Fruit fly (Drosophila melanogaster) whole organism, embryonic: ENCODE results near the gene Pp2A-29B.

Experiments used
- Atf-2 ChIP-seq: fragments of 200-800 bp; sonication (Bioruptor generic); optimal IDR thresholded peaks from 2 replicates; lab custom pipeline; 2016; ENCODE audit warnings: missing biosample characterization, missing genetic modification characterization
- Atf6 ChIP-seq: fragments of 200-800 bp; sonication (Bioruptor generic); IDR thresholded peaks from 2 replicates; pipeline ENCODE4 v1.3.6; 2022; ENCODE audit warnings: missing biosample characterization, missing genetic modification characterization
- BtbVII ChIP-seq: fragments of 200-800 bp; sonication (Bioruptor generic); optimal IDR thresholded peaks from 3 replicates; lab custom pipeline; 2017; ENCODE audit warnings: missing biosample characterization, mild to moderate bottlenecking, missing genetic modification characterization
- CG10321 ChIP-seq: fragments of 200-800 bp; sonication (Bioruptor generic); IDR thresholded peaks from 2 replicates; pipeline ENCODE4 v1.3.6; 2022; ENCODE audit warnings: missing biosample characterization, missing genetic modification characterization
- CG10431 ChIP-seq: fragments of 200-800 bp; sonication (Bioruptor generic); optimal IDR thresholded peaks from 3 replicates; lab custom pipeline; 2018; ENCODE audit warnings: missing biosample characterization, mild to moderate bottlenecking, missing genetic modification characterization
- CG11085 ChIP-seq: fragments of 200-800 bp; sonication (Bioruptor generic); IDR thresholded peaks from 2 replicates; pipeline ENCODE4 v1.3.6; 2022; ENCODE audit warnings: missing biosample characterization, missing genetic modification characterization
- CG11398 ChIP-seq: fragments of 200-800 bp; sonication (Bioruptor generic); optimal IDR thresholded peaks from 2 replicates; lab custom pipeline; 2016; ENCODE audit warnings: missing biosample characterization, missing genetic modification characterization
- CG11695 ChIP-seq: fragments of 200-800 bp; sonication (Bioruptor generic); IDR thresholded peaks from 3 replicates; pipeline ENCODE4 v1.3.6; 2022; ENCODE audit warnings: missing biosample characterization, missing genetic modification characterization
- CG12219 ChIP-seq: fragments of 200-800 bp; sonication (Bioruptor generic); optimal IDR thresholded peaks from 3 replicates; lab custom pipeline; 2018; ENCODE audit warnings: missing biosample characterization, mild to moderate bottlenecking, missing genetic modification characterization
- CG1233 ChIP-seq: fragments of 200-800 bp; sonication (Bioruptor generic); optimal IDR thresholded peaks from 4 replicates; lab custom pipeline; 2018; ENCODE audit warnings: missing biosample characterization, mild to moderate bottlenecking, missing genetic modification characterization
- CG1529 ChIP-seq: fragments of 200-800 bp; sonication (Bioruptor generic); optimal IDR thresholded peaks from 3 replicates; lab custom pipeline; 2018; ENCODE audit warnings: missing biosample characterization, missing genetic modification characterization
- CG15601 ChIP-seq: fragments of 200-800 bp; sonication (Bioruptor generic); optimal IDR thresholded peaks from 3 replicates; lab custom pipeline; 2019; ENCODE audit warnings: missing biosample characterization, mild to moderate bottlenecking, missing genetic modification characterization, moderate library complexity
- CG17829 ChIP-seq: fragments of 200-800 bp; optimal IDR thresholded peaks from 2 replicates; lab custom pipeline; 2019; ENCODE audit warnings: missing biosample characterization, mild to moderate bottlenecking, missing genetic modification characterization, moderate library complexity
- CG18476 ChIP-seq: fragments of 200-800 bp; sonication (Bioruptor generic); optimal IDR thresholded peaks from 2 replicates; lab custom pipeline; 2016; ENCODE audit warnings: missing biosample characterization, mild to moderate bottlenecking, missing genetic modification characterization
- CG18599 ChIP-seq: fragments of 200-800 bp; sonication (Bioruptor generic); optimal IDR thresholded peaks from 3 replicates; lab custom pipeline; 2017; ENCODE audit warnings: missing biosample characterization, missing genetic modification characterization, mild to moderate bottlenecking, moderate library complexity, missing genetic modification reagents
- CG34422 ChIP-seq: fragments of 200-800 bp; sonication (Bioruptor generic); IDR thresholded peaks from 3 replicates; pipeline ENCODE4 v1.3.6; 2022; ENCODE audit warnings: missing biosample characterization, missing genetic modification characterization
- CG4404 ChIP-seq: fragments of 200-800 bp; sonication (Bioruptor generic); IDR thresholded peaks from 2 replicates; pipeline ENCODE4 v1.3.6; 2022; ENCODE audit warnings: missing biosample characterization, missing genetic modification characterization
- CG5245 ChIP-seq: fragments of 200-800 bp; sonication (Bioruptor generic); optimal IDR thresholded peaks from 3 replicates; lab custom pipeline; 2016; ENCODE audit warnings: missing biosample characterization, missing genetic modification characterization
- CG6272 ChIP-seq: fragments of 200-800 bp; sonication (Bioruptor generic); IDR thresholded peaks from 2 replicates; pipeline ENCODE4 v1.3.6; 2022; ENCODE audit warnings: missing biosample characterization, missing genetic modification characterization
- CG8478 ChIP-seq: fragments of >200 bp; optimal IDR thresholded peaks from 2 replicates; lab custom pipeline; 2018
- CHES-1-like ChIP-seq: fragments of 200-800 bp; sonication (Bioruptor generic); optimal IDR thresholded peaks from 2 replicates; lab custom pipeline; 2016; ENCODE audit warnings: missing biosample characterization, missing genetic modification characterization
- D19A ChIP-seq: fragments of 200-800 bp; optimal IDR thresholded peaks from 3 replicates; lab custom pipeline; 2019; ENCODE audit warnings: missing biosample characterization, mild to moderate bottlenecking, missing genetic modification characterization, moderate library complexity
- Jarid2 ChIP-seq: fragments of 200-800 bp; sonication (Bioruptor generic); optimal IDR thresholded peaks from 3 replicates; lab custom pipeline; 2017; ENCODE audit warnings: mild to moderate bottlenecking, missing biosample characterization, missing genetic modification reagents, missing genetic modification characterization
- Med ChIP-seq: fragments of 200-800 bp; sonication (Bioruptor generic); peaks from one replicate; lab custom pipeline; 2016; ENCODE audit warnings: missing biosample characterization, missing genetic modification characterization, mild to moderate bottlenecking, inconsistent platforms, moderate library complexity
- Oli ChIP-seq: fragments of 200-800 bp; sonication (Bioruptor generic); optimal IDR thresholded peaks from 2 replicates; lab custom pipeline; 2018; ENCODE audit warnings: missing biosample characterization, mild to moderate bottlenecking, missing genetic modification characterization, moderate library complexity
- Rfx ChIP-seq: fragments of 200-800 bp; sonication (Bioruptor generic); IDR thresholded peaks from 2 replicates; pipeline ENCODE4 v1.3.6; 2022; ENCODE audit warnings: missing biosample characterization, missing genetic modification characterization
- Tbp ChIP-seq: fragments of >200 bp; optimal IDR thresholded peaks from 2 replicates; lab custom pipeline; 2018; ENCODE audit warnings: missing biosample characterization, missing genetic modification characterization
- Usf ChIP-seq: fragments of 200-800 bp; sonication (Bioruptor generic); optimal IDR thresholded peaks from 2 replicates; lab custom pipeline; 2017; ENCODE audit warnings: missing genotype, missing biosample characterization, missing genetic modification characterization
- btn ChIP-seq: fragments of 200-800 bp; sonication (Bioruptor generic); optimal IDR thresholded peaks from 2 replicates; lab custom pipeline; 2016; ENCODE audit warnings: missing biosample characterization, missing genetic modification characterization
- cato ChIP-seq: fragments of 200-800 bp; sonication (Bioruptor generic); optimal IDR thresholded peaks from 2 replicates; lab custom pipeline; 2016; ENCODE audit warnings: missing biosample characterization, missing genetic modification characterization, borderline replicate concordance
- croc ChIP-seq: fragments of 200-800 bp; sonication (Bioruptor generic); conservative IDR thresholded peaks from 3 replicates; pipeline ENCODE4 v1.3.6; 2022; ENCODE audit warnings: missing biosample characterization, missing genetic modification characterization
- crol ChIP-seq: fragments of 200-800 bp; sonication (Bioruptor generic); IDR thresholded peaks from 2 replicates; pipeline ENCODE4 v1.3.6; 2022; ENCODE audit warnings: missing biosample characterization, missing genetic modification characterization
- dimm ChIP-seq: fragments of 200-800 bp; sonication (Bioruptor generic); IDR thresholded peaks from 2 replicates; pipeline ENCODE4 v1.3.6; 2022; ENCODE audit warnings: missing biosample characterization, missing genetic modification characterization
- ems ChIP-seq: fragments of 200-800 bp; sonication (Bioruptor generic); optimal IDR thresholded peaks from 3 replicates; lab custom pipeline; 2016; ENCODE audit warnings: missing biosample characterization, missing genetic modification characterization
- exex ChIP-seq: fragments of 200-800 bp; sonication (Bioruptor generic); optimal IDR thresholded peaks from 4 replicates; lab custom pipeline; 2018; ENCODE audit warnings: missing biosample characterization, mild to moderate bottlenecking, missing genetic modification characterization, moderate library complexity
- gce ChIP-seq: fragments of 200-800 bp; sonication (Bioruptor generic); IDR thresholded peaks from 3 replicates; pipeline ENCODE4 v1.3.6; 2022; ENCODE audit warnings: missing biosample characterization, missing genetic modification characterization
- gfzf ChIP-seq: fragments of 200-800 bp; sonication (Bioruptor generic); optimal IDR thresholded peaks from 2 replicates; lab custom pipeline; 2016; ENCODE audit warnings: missing biosample characterization, mild to moderate bottlenecking, missing genetic modification characterization, moderate library complexity
- gsb-n ChIP-seq: fragments of 200-800 bp; sonication (Bioruptor generic); optimal IDR thresholded peaks from 3 replicates; lab custom pipeline; 2018; ENCODE audit warnings: missing biosample characterization, mild to moderate bottlenecking, missing genetic modification characterization
- hb ChIP-seq: fragments of 200-800 bp; sonication (Bioruptor generic); IDR thresholded peaks from 3 replicates; pipeline ENCODE4 v1.3.6; 2022; ENCODE audit warnings: missing biosample characterization, missing genetic modification characterization; ENCODE audit not compliant: partially characterized antibody
- jumu ChIP-seq: fragments of 200-800 bp; sonication (Bioruptor generic); optimal IDR thresholded peaks from 3 replicates; lab custom pipeline; 2016; ENCODE audit warnings: missing biosample characterization, missing genetic modification characterization
- lola ChIP-seq, 3 experiments: fragments of >200 bp in 2 of 3; fragments of 200-800 bp in 1 of 3; sonication (Bioruptor generic) in 1 of 3; optimal IDR thresholded peaks; 2 replicates each; lab custom pipeline; 2017 to 2019; ENCODE audit warnings: missing biosample characterization in 3 of 3, missing genetic modification characterization in 3 of 3, mild to moderate bottlenecking in 1 of 3, moderate library complexity in 1 of 3
- maf-S ChIP-seq: fragments of 200-800 bp; sonication (Bioruptor generic); optimal IDR thresholded peaks from 2 replicates; lab custom pipeline; 2016; ENCODE audit warnings: missing biosample characterization, missing genetic modification characterization
- pb ChIP-seq: fragments of 200-800 bp; sonication (Bioruptor generic); optimal IDR thresholded peaks from 3 replicates; lab custom pipeline; 2016; ENCODE audit warnings: missing biosample characterization, missing genetic modification characterization
- pnt ChIP-seq: fragments of 200-800 bp; sonication (Bioruptor generic); optimal IDR thresholded peaks from 3 replicates; lab custom pipeline; 2016; ENCODE audit warnings: missing biosample characterization, missing genetic modification characterization
- scrt ChIP-seq: fragments of 200-800 bp; sonication (Bioruptor generic); optimal IDR thresholded peaks from 2 replicates; lab custom pipeline; 2018; ENCODE audit warnings: missing biosample characterization, mild to moderate bottlenecking, missing genetic modification characterization, moderate library complexity
- seq ChIP-seq: fragments of 200-800 bp; sonication (Bioruptor generic); IDR thresholded peaks from 2 replicates; pipeline ENCODE4 v1.3.6; 2022; ENCODE audit warnings: missing biosample characterization, missing genetic modification characterization
- so ChIP-seq: fragments of 200-800 bp; sonication (Bioruptor generic); IDR thresholded peaks from 3 replicates; pipeline ENCODE4 v1.3.6; 2022; ENCODE audit warnings: missing biosample characterization, missing genetic modification characterization
- sqz ChIP-seq: fragments of 200-800 bp; sonication (Bioruptor generic); optimal IDR thresholded peaks from 3 replicates; lab custom pipeline; 2018; ENCODE audit warnings: missing biosample characterization, mild to moderate bottlenecking, missing genetic modification characterization
- tgo ChIP-seq: fragments of 200-800 bp; sonication (Bioruptor generic); IDR thresholded peaks from 3 replicates; pipeline ENCODE4 v1.3.6; 2022; ENCODE audit warnings: missing biosample characterization, missing genetic modification characterization
- unpg ChIP-seq: fragments of 200-800 bp; sonication (Bioruptor generic); optimal IDR thresholded peaks from 3 replicates; lab custom pipeline; 2018; ENCODE audit warnings: missing biosample characterization, mild to moderate bottlenecking, missing genetic modification characterization, moderate library complexity
- wor ChIP-seq: fragments of 200-800 bp; sonication (Bioruptor generic); IDR thresholded peaks from 2 replicates; pipeline ENCODE4 v1.3.6; 2022; ENCODE audit warnings: missing biosample characterization, missing genetic modification characterization

Gene Pp2A-29B

dm6 chr2L:8384108-8384601 lies 18.3 kb downstream of the Pp2A-29B start, which contains the start of the genes Dad1 and CG13384 (continued):
- peak; percentile 96 for TF ChIP-seq CG17829
- TF ChIP-seq seq (GFP tag; lab: Robert Waterston, UW) = peak; percentile 91
- TF ChIP-seq CG1529 (GFP tag; lab: Kevin White, UChicago) = peak; percentile 81
- TF ChIP-seq Med = peak; percentile 78
- peak; percentile 86 for TF ChIP-seq Usf (GFP tag; lab: Kevin White, UChicago)
- TF ChIP-seq Atf-2 (GFP tag; lab: Kevin White, UChicago) = peak; percentile 21
- TF ChIP-seq CHES-1-like (GFP tag; lab: Kevin White, UChicago) = peak; percentile 54
- peak; percentile 69 for TF ChIP-seq Jarid2
- peak; percentile 89 for TF ChIP-seq BtbVII
- TF ChIP-seq pb (GFP tag; lab: Kevin White, UChicago) = no peak
- TF ChIP-seq scrt (GFP tag; lab: Kevin White, UChicago) = peak; percentile 85
- peak; percentile 62 for TF ChIP-seq wor (GFP tag; lab: Robert Waterston, UW)
- TF ChIP-seq btn (GFP tag; lab: Kevin White, UChicago) = no peak
- peak; percentile 92 for TF ChIP-seq CG11695 (GFP tag; lab: Robert Waterston, UW)
- TF ChIP-seq unpg (GFP tag; lab: Kevin White, UChicago) = peak; percentile 93
- peak; percentile 81 for TF ChIP-seq D19A
- no peak for TF ChIP-seq CG11398 (GFP tag; lab: Kevin White, UChicago)
- no peak for TF ChIP-seq hb (GFP tag; lab: Robert Waterston, UW)
- peak; percentile 90 for TF ChIP-seq exex (tag; lab: Kevin White, UChicago)
- TF ChIP-seq ems = peak; percentile 48
- TF ChIP-seq gsb-n (tag; lab: Kevin White, UChicago) = peak; percentile 92
- peak; percentile 58 for TF ChIP-seq dimm (GFP tag; lab: Robert Waterston, UW)
- TF ChIP-seq CG1233 (GFP tag; lab: Kevin White, UChicago) = peak; percentile 91
- TF ChIP-seq cato = peak; percentile 84
- peak; percentile 40; the same call in 1 of the 3 replicates for TF ChIP-seq gce
- no peak for TF ChIP-seq Tbp (GFP tag; lab: Kevin White, UChicago)
- peak; percentile 94 for TF ChIP-seq tgo (GFP tag; lab: Robert Waterston, UW)
- TF ChIP-seq sqz (GFP tag; lab: Kevin White, UChicago) = peak; percentile 84
- TF ChIP-seq CG11085 (GFP tag; lab: Robert Waterston, UW) = peak; percentile 91
- TF ChIP-seq jumu (GFP tag; lab: Kevin White, UChicago) = no peak
- TF ChIP-seq CG18476 (GFP tag; lab: Kevin White, UChicago) = peak; percentile 85
- peak; percentile 65 for TF ChIP-seq gfzf (GFP tag; lab: Kevin White, UChicago)
- peak; percentile 91 for TF ChIP-seq CG4404 (GFP tag; lab: Robert Waterston, UW)
- TF ChIP-seq CG15601 (tag; lab: Kevin White, UChicago) = peak; percentile 91
- no peak for TF ChIP-seq pnt (GFP tag; lab: Kevin White, UChicago)
- TF ChIP-seq CG34422 (GFP tag; lab: Robert Waterston, UW) = peak; percentile 88
- TF ChIP-seq CG6272 (GFP tag; lab: Robert Waterston, UW) = peak; percentile 90
- peak; percentile 14; the same call in 1 of the 2 replicates for TF ChIP-seq crol (GFP tag; lab: Robert Waterston, UW)
- TF ChIP-seq croc (GFP tag; lab: Robert Waterston, UW) = peak; percentile 90
- peak; percentile 79 for TF ChIP-seq CG5245 (GFP tag; lab: Kevin White, UChicago)
- TF ChIP-seq Rfx = peak; percentile 95
- TF ChIP-seq so = peak; percentile 78; the same call in 2 of the 3 replicates
- peak; percentile 57 for TF ChIP-seq CG12219
- peak; percentile 85 for TF ChIP-seq CG10431
- peak; percentile 66 for TF ChIP-seq maf-S (GFP tag; lab: Kevin White, UChicago)
- peak; percentile 79 for TF ChIP-seq CG10321 (GFP tag; lab: Robert Waterston, UW)
- TF ChIP-seq Oli (tag; lab: Kevin White, UChicago) = peak; percentile 91
- no peak for TF ChIP-seq CG8478
- peak in 1 of 3 experiments; percentile 93 for TF ChIP-seq lola (GFP tag; optimal IDR thresholded peaks at IDR 0.05; lab: Kevin White, UChicago)
- peak; percentile 93 for TF ChIP-seq Atf6 (GFP tag; lab: Robert Waterston, UW)
- TF ChIP-seq CG18599 (GFP tag; lab: Kevin White, UChicago) = peak; percentile 96
